Worm (Caenorhabditis elegans) whole organism, young adult: Measurements from ENCODE around the gene nsy-1.

Experiments used
- B0019.2 ChIP-seq: fragments of 200-800 bp; sonication (Bioruptor generic); conservative IDR thresholded peaks from 2 replicates; pipeline ENCODE4 v1.3.6; 2022; ENCODE audit warnings: missing genetic modification reagents, missing genetic modification characterization, missing compliant biosample characterization
- B0261.1 ChIP-seq: sonication (generic microtip); optimal IDR thresholded peaks from 2 replicates; lab custom pipeline; 2016; ENCODE audit warnings: mild to moderate bottlenecking, missing genetic modification characterization, moderate library complexity, missing compliant biosample characterization
- F23B12.7 ChIP-seq: sonication (generic microtip); optimal IDR thresholded peaks from 2 replicates; lab custom pipeline; 2017; ENCODE audit warnings: missing genetic modification characterization, mild to moderate bottlenecking, missing compliant biosample characterization, antibody characterized with exemption, moderate library complexity; ENCODE audit not compliant: insufficient read depth
- F49E8.2 ChIP-seq: sonication (generic microtip); optimal IDR thresholded peaks from 3 replicates; lab custom pipeline; 2017; ENCODE audit warnings: missing genetic modification characterization, mild to moderate bottlenecking, missing compliant biosample characterization, antibody characterized with exemption, moderate library complexity; ENCODE audit not compliant: insufficient read depth
- F52B5.7 ChIP-seq: sonication (generic microtip); optimal IDR thresholded peaks from 2 replicates; lab custom pipeline; 2016; ENCODE audit warnings: mild to moderate bottlenecking, missing genetic modification characterization, missing compliant biosample characterization
- K11D2.4 ChIP-seq: fragments of 200-800 bp; sonication (Bioruptor generic); IDR thresholded peaks from 2 replicates; pipeline ENCODE4 v1.3.6; 2022; ENCODE audit warnings: missing genetic modification reagents, missing genetic modification characterization, missing compliant biosample characterization
- K12H6.12 ChIP-seq: fragments of 200-800 bp; sonication (Bioruptor generic); optimal IDR thresholded peaks from 2 replicates; lab custom pipeline; 2018; ENCODE audit warnings: mild to moderate bottlenecking, missing genetic modification characterization, missing compliant biosample characterization
- Y79H2A.3 ChIP-seq: fragments of 200-800 bp; sonication (Bioruptor generic); conservative IDR thresholded peaks from 2 replicates; pipeline ENCODE4 v1.3.6; 2022; ENCODE audit warnings: missing genetic modification reagents, missing genetic modification characterization, missing compliant biosample characterization
- ZK185.1 ChIP-seq: sonication (generic microtip); optimal IDR thresholded peaks from 2 replicates; lab custom pipeline; 2016; ENCODE audit warnings: mild to moderate bottlenecking, missing genetic modification characterization, missing compliant biosample characterization; ENCODE audit not compliant: poor library complexity, severe bottlenecking
- akir-1 ChIP-seq: fragments of 200-800 bp; sonication (Bioruptor generic); optimal IDR thresholded peaks from 2 replicates; lab custom pipeline; 2018; ENCODE audit warnings: mild to moderate bottlenecking, missing genetic modification characterization, moderate library complexity, missing compliant biosample characterization
- attf-6 ChIP-seq: fragments of 200-800 bp; sonication (Bioruptor generic); IDR thresholded peaks from 2 replicates; pipeline ENCODE4 v1.3.6; 2022; ENCODE audit warnings: missing genetic modification reagents, missing genetic modification characterization, missing compliant biosample characterization
- bed-1 ChIP-seq: fragments of 200-800 bp; sonication (Bioruptor generic); IDR thresholded peaks from 2 replicates; pipeline ENCODE4 v1.3.6; 2022; ENCODE audit warnings: missing genetic modification reagents, missing genetic modification characterization, missing compliant biosample characterization
- bed-2 ChIP-seq: fragments of 200-800 bp; sonication (Bioruptor generic); IDR thresholded peaks from 2 replicates; pipeline ENCODE4 v1.3.6; 2022; ENCODE audit warnings: missing genetic modification reagents, missing genetic modification characterization, missing compliant biosample characterization
- ccch-3 ChIP-seq: fragments of 200-800 bp; sonication (Bioruptor generic); optimal IDR thresholded peaks from 2 replicates; lab custom pipeline; 2018; ENCODE audit warnings: mild to moderate bottlenecking, missing genetic modification characterization, missing compliant biosample characterization
- ceh-79 ChIP-seq: sonication (generic microtip); optimal IDR thresholded peaks from 2 replicates; lab custom pipeline; 2017; ENCODE audit warnings: mild to moderate bottlenecking, missing genetic modification characterization, missing compliant biosample characterization
- dox-1 ChIP-seq: fragments of 200-800 bp; sonication (Bioruptor generic); IDR thresholded peaks from 2 replicates; pipeline ENCODE4 v1.3.6; 2022; ENCODE audit warnings: missing genetic modification reagents, missing genetic modification characterization, missing compliant biosample characterization
- dpl-1 ChIP-seq: fragments of 150-350 bp; optimal IDR thresholded peaks from 2 replicates; lab custom pipeline; 2014; ENCODE audit warnings: missing biosample characterization, missing genetic modification reagents, missing genetic modification characterization
- hlh-12 ChIP-seq: sonication (generic microtip); optimal IDR thresholded peaks from 2 replicates; lab custom pipeline; 2016; ENCODE audit warnings: missing genetic modification characterization, missing compliant biosample characterization
- hmg-1.2 ChIP-seq: fragments of 200-800 bp; sonication (Bioruptor generic); IDR thresholded peaks from 2 replicates; pipeline ENCODE4 v1.3.6; 2022; ENCODE audit warnings: missing genetic modification reagents, missing genetic modification characterization, missing compliant biosample characterization
- hsf-1 ChIP-seq: fragments of 200-800 bp; sonication (Bioruptor generic); IDR thresholded peaks from 2 replicates; pipeline ENCODE4 v1.3.6; 2022; ENCODE audit warnings: missing genetic modification reagents, missing genetic modification characterization, missing compliant biosample characterization
- lin-26 ChIP-seq: fragments of 200-800 bp; sonication (Bioruptor generic); IDR thresholded peaks from 2 replicates; pipeline ENCODE4 v1.3.6; 2022; ENCODE audit warnings: missing genetic modification reagents, missing genetic modification characterization, missing compliant biosample characterization
- lsl-1 ChIP-seq: fragments of 200-800 bp; sonication (Bioruptor generic); optimal IDR thresholded peaks from 2 replicates; lab custom pipeline; 2018; ENCODE audit warnings: mild to moderate bottlenecking, missing genetic modification characterization, moderate library complexity, missing compliant biosample characterization
- madf-10 ChIP-seq: sonication (generic microtip); optimal IDR thresholded peaks from 2 replicates; lab custom pipeline; 2016; ENCODE audit warnings: mild to moderate bottlenecking, missing genetic modification characterization, missing compliant biosample characterization
- madf-3 ChIP-seq: fragments of 200-800 bp; sonication (Bioruptor generic); IDR thresholded peaks from 2 replicates; pipeline ENCODE4 v1.3.6; 2022; ENCODE audit warnings: missing genetic modification reagents, missing genetic modification characterization, missing compliant biosample characterization
- nhr-179 ChIP-seq: sonication (generic microtip); optimal IDR thresholded peaks from 2 replicates; lab custom pipeline; 2016; ENCODE audit warnings: mild to moderate bottlenecking, missing genetic modification characterization, missing compliant biosample characterization
- nhr-27 ChIP-seq: fragments of 200-800 bp; sonication (Bioruptor generic); optimal IDR thresholded peaks from 2 replicates; lab custom pipeline; 2018; ENCODE audit warnings: mild to moderate bottlenecking, missing genetic modification characterization, moderate library complexity, missing compliant biosample characterization
- pbrm-1 ChIP-seq: fragments of 200-800 bp; sonication (Bioruptor generic); IDR thresholded peaks from 2 replicates; pipeline ENCODE4 v1.3.6; 2022; ENCODE audit warnings: missing genetic modification reagents, missing genetic modification characterization, missing compliant biosample characterization
- rpc-1 ChIP-seq, 2 experiments: fragments of 150-350 bp in 1 of 2; sonication (generic microtip) in 1 of 2; optimal IDR thresholded peaks; 2 replicates each; lab custom pipeline; 2014 to 2018; ENCODE audit warnings: missing biosample characterization in 1 of 2, missing genetic modification characterization in 1 of 2, missing genetic modification reagents in 1 of 2, missing genotype in 1 of 2
- snpc-4 ChIP-seq, 5 experiments: fragments of 150-350 bp in 1 of 5; sonication (generic microtip) in 4 of 5; optimal IDR thresholded peaks; 2 replicates each; lab custom pipeline; 2014 to 2018; ENCODE audit warnings: missing genetic modification characterization in 5 of 5, missing biosample characterization in 3 of 5, antibody characterized with exemption in 2 of 5, mild to moderate bottlenecking in 2 of 5, missing compliant biosample characterization in 2 of 5, missing genotype in 2 of 5, moderate library complexity in 2 of 5, missing genetic modification reagents in 1 of 5
- xnd-1 ChIP-seq: sonication (generic microtip); optimal IDR thresholded peaks from 2 replicates; lab custom pipeline; 2016; ENCODE audit warnings: missing genotype, missing genetic modification reagents, missing genetic modification characterization, missing compliant biosample characterization
- zfh-2 ChIP-seq: fragments of 200-800 bp; sonication (Bioruptor generic); conservative IDR thresholded peaks from 2 replicates; pipeline ENCODE4 v1.3.6; 2022; ENCODE audit warnings: missing genetic modification reagents, missing genetic modification characterization, missing compliant biosample characterization
- zim-3 ChIP-seq: sonication (generic microtip); optimal IDR thresholded peaks from 2 replicates; lab custom pipeline; 2017; ENCODE audit warnings: mild to moderate bottlenecking, missing genetic modification characterization, moderate library complexity, missing compliant biosample characterization
- ztf-18 ChIP-seq: sonication (generic microtip); optimal IDR thresholded peaks from 2 replicates; lab custom pipeline; 2016; ENCODE audit warnings: missing genotype, mild to moderate bottlenecking, missing genetic modification characterization, missing compliant biosample characterization
- ztf-22 ChIP-seq: fragments of 200-800 bp; sonication (Bioruptor generic); optimal IDR thresholded peaks from 2 replicates; lab custom pipeline; 2018; ENCODE audit warnings: mild to moderate bottlenecking, missing genetic modification characterization, moderate library complexity, missing compliant biosample characterization
- ztf-6 ChIP-seq: fragments of 200-800 bp; sonication (Bioruptor generic); IDR thresholded peaks from 2 replicates; pipeline ENCODE4 v1.3.6; 2022; ENCODE audit warnings: missing genetic modification reagents, missing genetic modification characterization, missing compliant biosample characterization

nsy-1 gene

DNA sequence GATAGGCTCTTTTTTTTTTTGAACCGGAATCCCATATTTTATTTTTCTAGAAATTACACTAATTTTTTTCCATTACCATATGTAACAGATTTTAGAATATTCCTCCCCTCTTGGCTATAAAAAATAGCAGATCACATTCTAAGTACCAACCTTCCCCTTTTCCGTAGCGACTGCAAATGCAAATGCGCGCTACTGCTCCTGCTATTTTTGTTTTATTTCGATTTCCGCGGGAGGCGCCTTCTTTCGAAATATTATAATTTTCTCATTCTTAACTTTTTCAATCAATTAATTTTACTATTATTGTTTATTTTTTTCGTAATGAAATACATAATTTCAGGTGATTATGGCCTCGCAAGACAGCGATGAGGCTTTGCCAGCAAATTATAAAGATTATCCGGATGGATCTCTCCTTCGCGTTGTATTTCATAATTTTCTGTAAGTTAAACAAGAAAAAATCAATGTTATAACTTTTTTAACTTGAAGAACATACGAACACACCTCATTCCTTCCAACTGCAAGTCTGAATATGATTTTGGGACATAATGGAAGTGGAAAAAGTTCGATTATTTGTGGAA lies 39.3 kb downstream of the nsy-1 start, which contains the start of gene smc-5 (continued):
- TF ChIP-seq hmg-1.2 (GFP tag; lab: Robert Waterston, UW), result peak; percentile 42; the same call in 1 of the 2 replicates
- peak; percentile 27 for TF ChIP-seq F49E8.2
- peak; percentile 20 for TF ChIP-seq ZK185.1 (tag; lab: Kevin White, UChicago)
- peak; percentile 88 for TF ChIP-seq F23B12.7 (tag; lab: Kevin White, UChicago)
- TF ChIP-seq attf-6, result no peak
- no peak for TF ChIP-seq F52B5.7 (tag; lab: Kevin White, UChicago)
- peak; percentile 15 for TF ChIP-seq B0261.1 (tag; lab: Kevin White, UChicago)
- TF ChIP-seq lin-26 (GFP tag; lab: Robert Waterston, UW), result 0 out of 2 replicates have a peak, but pooled peaks have one; percentile 20
- no peak for TF ChIP-seq B0019.2
- TF ChIP-seq zfh-2 (GFP tag; lab: Robert Waterston, UW), result no peak
- peak; percentile 82 for TF ChIP-seq dox-1 (GFP tag; lab: Robert Waterston, UW)
- TF ChIP-seq K11D2.4, result no peak
- TF ChIP-seq bed-1, result no peak
- TF ChIP-seq ztf-18 (tag; lab: Kevin White, UChicago), result peak; percentile 16
- TF ChIP-seq lsl-1, result peak; percentile 70
- TF ChIP-seq madf-3, result no peak
- no peak for TF ChIP-seq nhr-27 (tag; lab: Kevin White, UChicago)
- TF ChIP-seq madf-10 (tag; lab: Kevin White, UChicago), result peak; percentile 15

DNA sequence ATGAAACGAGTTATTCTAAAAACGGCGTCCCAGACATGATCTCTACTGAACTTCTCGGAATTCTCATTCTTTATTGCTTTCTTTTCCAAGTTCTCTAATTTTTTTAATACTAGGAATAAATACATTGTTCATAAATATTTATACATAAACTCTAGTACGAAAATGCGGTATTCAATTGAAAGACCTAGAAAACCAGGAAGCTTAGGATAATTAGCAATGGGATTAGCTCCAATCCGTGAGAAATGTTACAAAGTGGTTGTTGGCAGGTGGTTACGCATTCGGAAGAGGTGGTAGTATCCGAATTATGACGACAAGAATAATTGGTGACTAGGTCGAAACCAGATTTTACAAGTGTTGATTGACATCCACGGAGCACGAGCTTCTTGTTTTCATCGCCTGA lies 44.4 kb downstream of the nsy-1 start:
- TF ChIP-seq zim-3 (tag; lab: Kevin White, UChicago) (no peak), dpl-1 (GFP tag; lab: Kevin White, UChicago) (no peak), nhr-27 (tag; lab: Kevin White, UChicago) (no peak), snpc-4 (GFP tag; optimal IDR thresholded peaks at IDR 0.05; lab: Kevin White, UChicago) (no peak), snpc-4 (tag; optimal IDR thresholded peaks at IDR 0.05; lab: Kevin White, UChicago) (no peak), hsf-1 (no peak), dox-1 (GFP tag; lab: Robert Waterston, UW) (no peak)

DNA sequence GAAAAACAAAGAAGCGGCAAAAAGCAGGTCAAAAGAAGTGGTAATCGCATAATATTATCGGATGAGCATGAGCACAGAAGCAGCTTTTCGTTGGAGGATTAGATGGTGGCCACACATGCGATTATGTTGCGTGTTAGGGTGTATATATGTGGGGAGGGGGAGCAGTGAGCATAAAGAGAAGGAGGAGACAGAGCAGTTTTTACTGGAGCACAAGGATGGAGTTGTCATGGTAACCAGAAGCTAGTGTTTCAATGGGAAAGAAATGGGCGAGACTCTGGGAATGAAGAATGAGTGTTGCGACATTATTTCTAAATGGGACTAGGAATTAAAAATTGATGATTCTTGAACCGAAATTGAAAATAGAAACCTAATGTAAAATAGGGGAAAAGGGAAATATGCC lies 45.4 kb downstream of the nsy-1 start, which contains the start of gene C27A2.8:
Gene C27A2.8, minus strand, starts transcription at position 117 of the 400 bp plus-strand sequence.
- TF ChIP-seq K12H6.12 (tag; lab: Kevin White, UChicago), result no peak
- TF ChIP-seq akir-1 (GFP tag; lab: Kevin White, UChicago), result no peak
- no peak for TF ChIP-seq ztf-6 (GFP tag; lab: Robert Waterston, UW)
- TF ChIP-seq ztf-22 (GFP tag; lab: Kevin White, UChicago), result no peak
- no peak for TF ChIP-seq nhr-179 (tag; lab: Kevin White, UChicago)
- TF ChIP-seq ceh-79, result no peak
- no peak for TF ChIP-seq rpc-1 (optimal IDR thresholded peaks at IDR 0.05; lab: Kevin White, UChicago)
- TF ChIP-seq rpc-1 (tag; optimal IDR thresholded peaks at IDR 0.05; lab: Kevin White, UChicago), result no peak
- TF ChIP-seq ccch-3 (GFP tag; lab: Kevin White, UChicago), result no peak
- TF ChIP-seq dpl-1 (GFP tag; lab: Kevin White, UChicago), result no peak
- no peak for TF ChIP-seq bed-2 (GFP tag; lab: Robert Waterston, UW)
- TF ChIP-seq Y79H2A.3, result no peak
- no peak for TF ChIP-seq xnd-1
- no peak for TF ChIP-seq pbrm-1 (GFP tag; lab: Robert Waterston, UW)
- TF ChIP-seq hlh-12 (tag; lab: Kevin White, UChicago), result no peak
